Fruit fly (Drosophila melanogaster): ENCODE results near the gene CycT.

Gene CycT

dm6 chr3L:17586370-17587048 lies 28.9 kb upstream of the CycT start (continued):
- TF ChIP-seq CG9139 (GFP tag; optimal IDR thresholded peaks at IDR 0.05): no peak
- no peak for TF ChIP-seq CG8632 (GFP tag; optimal IDR thresholded peaks at IDR 0.05)
- no peak for TF ChIP-seq acj6 (GFP tag; optimal IDR thresholded peaks at IDR 0.05)
- no peak for TF ChIP-seq fd59A (GFP tag; optimal IDR thresholded peaks at IDR 0.05)
- no peak for TF ChIP-seq Met (GFP tag; optimal IDR thresholded peaks at IDR 0.05)
- TF ChIP-seq Lpt (GFP tag; optimal IDR thresholded peaks at IDR 0.05): peak; percentile 15
- no peak for TF ChIP-seq Hr39 (GFP tag; optimal IDR thresholded peaks at IDR 0.05)
- TF ChIP-seq lz (GFP tag; optimal IDR thresholded peaks at IDR 0.05): no peak
- TF ChIP-seq Eip93F (GFP tag; optimal IDR thresholded peaks at IDR 0.05): no peak
- no peak for TF ChIP-seq CG15336 (GFP tag; IDR thresholded peaks at IDR 0.05)
- peak; percentile 10 for TF ChIP-seq OdsH (GFP tag; optimal IDR thresholded peaks at IDR 0.05)
- TF ChIP-seq CG3032 (tag; optimal IDR thresholded peaks at IDR 0.05): no peak
- no peak for TF ChIP-seq Blimp-1 (GFP tag; optimal IDR thresholded peaks at IDR 0.05)
- TF ChIP-seq CG6163 (GFP tag; IDR thresholded peaks at IDR 0.05): no peak; the same call in 2 of the 3 replicates
- no peak for TF ChIP-seq CG6854 (GFP tag; optimal IDR thresholded peaks at IDR 0.05)
- TF ChIP-seq CG10669 (GFP tag; optimal IDR thresholded peaks at IDR 0.05): no peak
- peak; percentile 25 for TF ChIP-seq achi (GFP tag; optimal IDR thresholded peaks at IDR 0.05)
- TF ChIP-seq Hr4 (GFP tag; optimal IDR thresholded peaks at IDR 0.05): no peak
- no peak for TF ChIP-seq CG11762 (GFP tag; optimal IDR thresholded peaks at IDR 0.05; ENCODE audit: insufficient read depth)
- TF ChIP-seq CG32006 (GFP tag; optimal IDR thresholded peaks at IDR 0.05): peak; percentile 66
- no peak for TF ChIP-seq CG11902 (GFP tag; optimal IDR thresholded peaks at IDR 0.05)
- no peak for TF ChIP-seq CG7368 (GFP tag; optimal IDR thresholded peaks at IDR 0.05)
- TF ChIP-seq CG4318 (GFP tag; optimal IDR thresholded peaks at IDR 0.05): peak; percentile 51
- no peak for TF ChIP-seq vri (GFP tag; optimal IDR thresholded peaks at IDR 0.05)

dm6 chr3L:17584718-17585117 lies 27.1 kb upstream of the CycT start:
- no peak for TF ChIP-seq fd59A (GFP tag; optimal IDR thresholded peaks at IDR 0.05)
- no peak for TF ChIP-seq CG6808 (GFP tag; optimal IDR thresholded peaks at IDR 0.05)
- TF ChIP-seq CG8119 (GFP tag; IDR thresholded peaks at IDR 0.05): no peak
- TF ChIP-seq CG10631 (GFP tag; optimal IDR thresholded peaks at IDR 0.05): no peak
- no peak for TF ChIP-seq Blimp-1 (GFP tag; optimal IDR thresholded peaks at IDR 0.05)
- TF ChIP-seq spab (GFP tag; optimal IDR thresholded peaks at IDR 0.05): no peak
- no peak for TF ChIP-seq CG15336 (GFP tag; IDR thresholded peaks at IDR 0.05)
- TF ChIP-seq fkh (GFP tag; optimal IDR thresholded peaks at IDR 0.05): peak; percentile 0
- TF ChIP-seq pdm3 (GFP tag; optimal IDR thresholded peaks at IDR 0.05): no peak
- TF ChIP-seq Sox102F (GFP tag; optimal IDR thresholded peaks at IDR 0.05): no peak
- TF ChIP-seq Gug (GFP tag; IDR thresholded peaks at IDR 0.05): 0 out of 2 replicates have a peak, but pooled peaks have one; percentile 34
- no peak for TF ChIP-seq achi (GFP tag; optimal IDR thresholded peaks at IDR 0.05)

- TF ChIP-seq Met (GFP tag; optimal IDR thresholded peaks at IDR 0.05) (no peak), vri (GFP tag; optimal IDR thresholded peaks at IDR 0.05) (peak; percentile 50), CG8632 (GFP tag; optimal IDR thresholded peaks at IDR 0.05) (no peak), svp (GFP tag) (peak; percentile 87), Blimp-1 (GFP tag; optimal IDR thresholded peaks at IDR 0.05) (peak; percentile 1), CG6808 (GFP tag; optimal IDR thresholded peaks at IDR 0.05) (no peak), salr (GFP tag; optimal IDR thresholded peaks at IDR 0.05) (no peak), fd59A (GFP tag; optimal IDR thresholded peaks at IDR 0.05) (no peak), Hr4 (GFP tag; optimal IDR thresholded peaks at IDR 0.05) (no peak), CG4318 (GFP tag; optimal IDR thresholded peaks at IDR 0.05) (no peak), CG32006 (GFP tag; optimal IDR thresholded peaks at IDR 0.05) (no peak)
Measured at dm6 chr3L:17579626-17580025, 22.0 kb upstream of the CycT start.

- TF ChIP-seq ss (GFP tag; optimal IDR thresholded peaks at IDR 0.05) (no peak), svp (GFP tag) (peak; percentile 49), CG32006 (GFP tag; optimal IDR thresholded peaks at IDR 0.05) (peak; percentile 23), CG34406 (GFP tag; optimal IDR thresholded peaks at IDR 0.05) (peak; percentile 11), CG7368 (GFP tag; optimal IDR thresholded peaks at IDR 0.05) (no peak), vri (GFP tag; optimal IDR thresholded peaks at IDR 0.05) (no peak), salr (GFP tag; optimal IDR thresholded peaks at IDR 0.05) (peak in 1 of 2 experiments; percentile 33), CG6792 (GFP tag; optimal IDR thresholded peaks at IDR 0.05) (no peak), Ets96B (tag; optimal IDR thresholded peaks at IDR 0.05) (peak; percentile 77), CG3032 (tag; optimal IDR thresholded peaks at IDR 0.05) (peak; percentile 40), fkh (GFP tag; optimal IDR thresholded peaks at IDR 0.05) (no peak), CG6808 (GFP tag; optimal IDR thresholded peaks at IDR 0.05) (peak; percentile 1), Hr39 (GFP tag; optimal IDR thresholded peaks at IDR 0.05) (no peak), esn (GFP tag; optimal IDR thresholded peaks at IDR 0.05) (peak; percentile 20), CG10669 (GFP tag; optimal IDR thresholded peaks at IDR 0.05) (no peak), topi (GFP tag; optimal IDR thresholded peaks at IDR 0.05) (peak; percentile 17), dsx (GFP tag; optimal IDR thresholded peaks at IDR 0.05; ENCODE audit: poor library complexity, severe bottlenecking) (no peak), Eip93F (GFP tag; optimal IDR thresholded peaks at IDR 0.05) (no peak), CG8119 (GFP tag; IDR thresholded peaks at IDR 0.05) (no peak; the same call in 2 of the 3 replicates), Sox102F (GFP tag; optimal IDR thresholded peaks at IDR 0.05) (peak; percentile 21), Eip78C (GFP tag) (peak; percentile 86), acj6 (GFP tag; optimal IDR thresholded peaks at IDR 0.05) (peak; percentile 34)
Measured at dm6 chr3L:17579121-17579520, 21.5 kb upstream of the CycT start.
